Worm (Caenorhabditis elegans) whole organism, L4 larva: ENCODE measurements around the gene str-118.

Experiments
- D1046.2 ChIP-seq: fragments of 200-800 bp; sonication (Bioruptor generic); IDR thresholded peaks from 2 replicates; pipeline ENCODE4 v1.3.6; 2022; ENCODE audit warnings: missing genetic modification characterization, missing compliant biosample characterization
- F37D6.2 ChIP-seq: sonication (generic microtip); optimal IDR thresholded peaks from 2 replicates; lab custom pipeline; 2016; ENCODE audit warnings: mild to moderate bottlenecking, missing genetic modification characterization, missing compliant biosample characterization
- F44E2.7 ChIP-seq: fragments of 200-800 bp; sonication (Bioruptor generic); IDR thresholded peaks from 2 replicates; pipeline ENCODE4 v2.1.2; 2022; ENCODE audit warnings: missing genetic modification characterization, missing compliant biosample characterization
- R02D3.7 ChIP-seq: fragments of 150-350 bp; sonication (generic microtip); optimal IDR thresholded peaks from 3 replicates; lab custom pipeline; 2014; ENCODE audit warnings: missing biosample characterization, missing genetic modification characterization
- aly-2 ChIP-seq: sonication (generic microtip); optimal IDR thresholded peaks from 2 replicates; lab custom pipeline; 2018; ENCODE audit warnings: missing biosample characterization, missing genetic modification characterization
- ama-1 ChIP-seq: fragments of 150-350 bp; optimal IDR thresholded peaks from 2 replicates; lab custom pipeline; 2014; ENCODE audit warnings: inconsistent platforms, mixed read lengths
- ceh-32 ChIP-seq: sonication (generic microtip); optimal IDR thresholded peaks from 2 replicates; lab custom pipeline; 2016; ENCODE audit warnings: mild to moderate bottlenecking, missing genetic modification characterization, missing compliant biosample characterization; ENCODE audit not compliant: poor library complexity
- ceh-44 ChIP-seq: fragments of 200-800 bp; sonication (Bioruptor generic); IDR thresholded peaks from 2 replicates; pipeline ENCODE4 v1.3.6; 2022; ENCODE audit warnings: missing genetic modification reagents, missing genetic modification characterization, missing compliant biosample characterization
- ceh-82 ChIP-seq: sonication (generic microtip); optimal IDR thresholded peaks from 2 replicates; lab custom pipeline; 2017; ENCODE audit warnings: missing biosample characterization, missing genetic modification characterization
- ces-1 ChIP-seq: fragments of 150-350 bp; sonication (generic microtip); optimal IDR thresholded peaks from 4 replicates; lab custom pipeline; 2014; ENCODE audit warnings: missing biosample characterization, missing genetic modification reagents, missing genetic modification characterization
- cey-2 ChIP-seq: sonication (generic microtip); optimal IDR thresholded peaks from 3 replicates; lab custom pipeline; 2017; ENCODE audit warnings: missing genetic modification characterization, mild to moderate bottlenecking, missing compliant biosample characterization, antibody characterized with exemption, borderline replicate concordance; ENCODE audit not compliant: insufficient read depth
- daf-8 ChIP-seq: fragments of 200-800 bp; sonication (Bioruptor generic); IDR thresholded peaks from 2 replicates; pipeline ENCODE4 v1.3.6; 2022; ENCODE audit warnings: missing genetic modification characterization, missing compliant biosample characterization
- duxl-1 ChIP-seq: sonication (generic microtip); optimal IDR thresholded peaks from 2 replicates; lab custom pipeline; 2016; ENCODE audit warnings: mild to moderate bottlenecking, missing genetic modification characterization, moderate library complexity, missing compliant biosample characterization; ENCODE audit not compliant: poor library complexity
- egl-43 ChIP-seq: fragments of 200-800 bp; sonication (Bioruptor generic); IDR thresholded peaks from 2 replicates; pipeline ENCODE4 v1.3.6; 2022; ENCODE audit warnings: missing genetic modification reagents, missing genetic modification characterization, missing compliant biosample characterization
- fos-1 ChIP-seq: fragments of 150-350 bp; optimal IDR thresholded peaks from 2 replicates; lab custom pipeline; 2014; ENCODE audit warnings: missing biosample characterization, missing genetic modification characterization
- hlh-11 ChIP-seq: fragments of 200-800 bp; sonication (Bioruptor generic); optimal IDR thresholded peaks from 2 replicates; lab custom pipeline; 2018; ENCODE audit warnings: mild to moderate bottlenecking, missing genetic modification characterization, missing compliant biosample characterization
- hlh-30 ChIP-seq: sonication (generic microtip); optimal IDR thresholded peaks from 2 replicates; lab custom pipeline; 2017; ENCODE audit warnings: antibody characterized with exemption, mild to moderate bottlenecking, missing genetic modification characterization, missing compliant biosample characterization; ENCODE audit not compliant: insufficient read depth
- hmg-1.1 ChIP-seq: fragments of 200-800 bp; sonication (Bioruptor generic); IDR thresholded peaks from 2 replicates; pipeline ENCODE4 v1.3.6; 2022; ENCODE audit warnings: missing genetic modification reagents, missing genetic modification characterization, missing compliant biosample characterization
- jun-1 ChIP-seq: fragments of 150-350 bp; optimal IDR thresholded peaks from 2 replicates; lab custom pipeline; 2014; ENCODE audit warnings: missing biosample characterization, missing genetic modification reagents, missing genetic modification characterization
- lin-15B ChIP-seq: fragments of 150-350 bp; sonication (generic microtip); optimal IDR thresholded peaks from 3 replicates; lab custom pipeline; 2014; ENCODE audit warnings: missing biosample characterization, missing genetic modification characterization
- lin-39 ChIP-seq: fragments of 150-350 bp; optimal IDR thresholded peaks from 2 replicates; lab custom pipeline; 2014; ENCODE audit warnings: missing biosample characterization, missing genetic modification reagents, missing genetic modification characterization
- lsy-2 ChIP-seq, 2 experiments: fragments of 150-350 bp in 1 of 2; sonication (generic microtip) in 1 of 2; optimal IDR thresholded peaks; 2 replicates each; lab custom pipeline; 2014 to 2017; ENCODE audit warnings: missing biosample characterization in 2 of 2, missing genetic modification characterization in 2 of 2
- madf-9 ChIP-seq: fragments of 200-800 bp; sonication (Bioruptor generic); conservative IDR thresholded peaks from 2 replicates; pipeline ENCODE4 v1.3.6; 2022; ENCODE audit warnings: missing genetic modification reagents, missing genetic modification characterization, missing compliant biosample characterization
- mdl-1 ChIP-seq, 2 experiments: fragments of 150-350 bp in 1 of 2; sonication (generic microtip) in 1 of 2; optimal IDR thresholded peaks; 2 replicates each; lab custom pipeline; 2014 to 2017; ENCODE audit warnings: missing biosample characterization in 2 of 2, missing genetic modification characterization in 2 of 2
- mes-2 ChIP-seq: sonication (generic microtip); optimal IDR thresholded peaks from 2 replicates; lab custom pipeline; 2016; ENCODE audit warnings: missing genotype, mild to moderate bottlenecking, missing genetic modification characterization, missing compliant biosample characterization; ENCODE audit not compliant: poor library complexity, severe bottlenecking
- nhr-11 ChIP-seq: fragments of 150-350 bp; optimal IDR thresholded peaks from 2 replicates; lab custom pipeline; 2014; ENCODE audit warnings: missing biosample characterization, missing genetic modification characterization
- nhr-111 ChIP-seq: fragments of 200-800 bp; sonication (Bioruptor generic); optimal IDR thresholded peaks from 2 replicates; lab custom pipeline; 2018; ENCODE audit warnings: mild to moderate bottlenecking, missing genetic modification characterization, missing compliant biosample characterization
- nhr-237 ChIP-seq: sonication (generic microtip); optimal IDR thresholded peaks from 2 replicates; lab custom pipeline; 2017; ENCODE audit warnings: missing biosample characterization, missing genetic modification characterization
- nhr-76 ChIP-seq: fragments of 150-350 bp; optimal IDR thresholded peaks from 2 replicates; lab custom pipeline; 2014; ENCODE audit warnings: missing biosample characterization, missing genetic modification characterization
- pha-4 ChIP-seq, 2 experiments: fragments of 150-350 bp in 1 of 2; fragments of 200-800 bp in 1 of 2; sonication (Bioruptor generic) in 1 of 2; IDR thresholded peaks in 1 of 2; optimal IDR thresholded peaks in 1 of 2; 2 replicates each; pipeline versions ENCODE4 v1.3.6 to Lab custom; 2014 to 2022; ENCODE audit warnings: missing genetic modification characterization in 2 of 2, missing genetic modification reagents in 2 of 2, missing biosample characterization in 1 of 2, missing compliant biosample characterization in 1 of 2
- php-3 ChIP-seq: fragments of 200-800 bp; sonication (Bioruptor generic); IDR thresholded peaks from 2 replicates; pipeline ENCODE4 v1.3.6; 2022; ENCODE audit warnings: missing genetic modification reagents, missing genetic modification characterization, missing compliant biosample characterization
- pqm-1 ChIP-seq: sonication (generic microtip); optimal IDR thresholded peaks from 2 replicates; lab custom pipeline; 2017; ENCODE audit warnings: missing biosample characterization, missing genetic modification characterization
- sdz-12 ChIP-seq: fragments of 200-800 bp; sonication (Bioruptor generic); optimal IDR thresholded peaks from 2 replicates; lab custom pipeline; 2018; ENCODE audit warnings: mild to moderate bottlenecking, missing genetic modification characterization, missing compliant biosample characterization
- set-16 ChIP-seq: fragments of 200-800 bp; sonication (Bioruptor generic); IDR thresholded peaks from 2 replicates; pipeline ENCODE4 v1.3.6; 2022; ENCODE audit warnings: missing genetic modification reagents, missing genetic modification characterization, missing compliant biosample characterization
- snpc-1.2 ChIP-seq: fragments of 200-800 bp; sonication (Bioruptor generic); IDR thresholded peaks from 2 replicates; pipeline ENCODE4 v1.3.6; 2022; ENCODE audit warnings: missing genetic modification reagents, missing genetic modification characterization, missing compliant biosample characterization
- tag-97 ChIP-seq: fragments of 200-800 bp; sonication (Bioruptor generic); IDR thresholded peaks from 2 replicates; pipeline ENCODE4 v1.3.6; 2022; ENCODE audit warnings: missing genetic modification characterization, missing compliant biosample characterization
- unc-62 ChIP-seq, 3 experiments: fragments of 150-350 bp in 1 of 3; sonication (generic microtip); optimal IDR thresholded peaks in 2 of 3; peaks in 1 of 3; 1 replicate in 1 of 3; 2 replicates in 2 of 3; lab custom pipeline; 2014 to 2017; ENCODE audit warnings: missing biosample characterization in 3 of 3, missing genetic modification characterization in 3 of 3, missing genetic modification reagents in 3 of 3, missing genotype in 1 of 3
- vab-7 ChIP-seq: fragments of 200-800 bp; sonication (Bioruptor generic); IDR thresholded peaks from 2 replicates; pipeline ENCODE4 v1.3.6; 2022; ENCODE audit warnings: missing genetic modification reagents, missing genetic modification characterization, missing compliant biosample characterization
- zfp-3 ChIP-seq: fragments of 200-800 bp; sonication (Bioruptor generic); conservative IDR thresholded peaks from 2 replicates; pipeline ENCODE4 v1.3.6; 2022; ENCODE audit warnings: missing genetic modification reagents, missing genetic modification characterization, missing compliant biosample characterization
- zip-2 ChIP-seq: fragments of 150-350 bp; optimal IDR thresholded peaks from 2 replicates; lab custom pipeline; 2014; ENCODE audit warnings: missing biosample characterization, missing genetic modification characterization

The str-118 gene

ce11 chrV:10064221-10064620 lies 12.3 kb downstream of the str-118 start, which contains the start of gene fipr-13:
fipr-13 (plus strand) TSS chrV:10064521.
- TF ChIP-seq duxl-1 (tag; lab: Kevin White, UChicago), result no peak
- TF ChIP-seq ceh-82 (tag; lab: Kevin White, UChicago), result no peak
- no peak for TF ChIP-seq pha-4 (GFP tag; IDR thresholded peaks at IDR 0.05; lab: Robert Waterston, UW)
- no peak for TF ChIP-seq pha-4 (tag; optimal IDR thresholded peaks at IDR 0.05; lab: Kevin White, UChicago)
- no peak for TF ChIP-seq mes-2 (tag; lab: Kevin White, UChicago)
- TF ChIP-seq nhr-237 (tag; lab: Kevin White, UChicago), result no peak
- TF ChIP-seq lin-39, result no peak
- no peak for TF ChIP-seq zfp-3
- TF ChIP-seq zip-2, result no peak
- no peak for TF ChIP-seq nhr-111 (GFP tag; lab: Kevin White, UChicago)
- TF ChIP-seq hmg-1.1 (GFP tag; lab: Robert Waterston, UW), result no peak

DNA sequence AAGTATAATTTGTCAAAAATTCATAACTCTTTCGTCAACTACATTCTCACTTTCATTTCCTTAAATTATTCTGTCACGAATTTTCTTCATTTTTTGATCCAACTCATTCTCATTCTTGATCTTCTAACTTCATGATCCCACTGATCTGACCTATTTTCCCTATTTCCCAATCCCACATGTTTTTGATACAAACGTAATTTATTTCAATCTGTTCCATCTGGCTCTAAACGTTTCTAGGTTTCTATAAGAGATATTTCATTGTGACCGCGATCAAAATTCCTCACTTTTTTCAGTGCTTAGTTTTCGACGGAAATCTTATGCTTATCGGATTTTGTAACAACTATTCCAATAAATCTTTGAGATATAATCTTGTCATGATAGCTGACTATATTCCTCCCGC lies 13.7 kb downstream of the str-118 start:
- TF ChIP-seq fos-1 (tag; lab: Kevin White, UChicago), result no peak
- TF ChIP-seq R02D3.7 (tag; lab: Kevin White, UChicago), result no peak
- peak in 1 of 2 experiments; percentile 4 for TF ChIP-seq unc-62 (GFP tag; optimal IDR thresholded peaks at IDR 0.05 in 1 of 2; lab: Kevin White, UChicago)
- TF ChIP-seq unc-62 (tag; optimal IDR thresholded peaks at IDR 0.05; lab: Kevin White, UChicago), result no peak

- TF ChIP-seq F37D6.2, result no peak
- TF ChIP-seq fos-1 (tag; lab: Kevin White, UChicago), result no peak
- no peak for TF ChIP-seq hlh-11
- no peak for TF ChIP-seq tag-97 (GFP tag; lab: Robert Waterston, UW)
- TF ChIP-seq nhr-76 (tag; lab: Kevin White, UChicago), result no peak
- TF ChIP-seq daf-8 (GFP tag; lab: Robert Waterston, UW), result no peak
- no peak for TF ChIP-seq ceh-44 (GFP tag; lab: Robert Waterston, UW)
- TF ChIP-seq set-16 (GFP tag; lab: Robert Waterston, UW), result no peak
Observed at ce11 chrV:10066769-10067168, 14.8 kb downstream of the str-118 start, which contains the start of gene npr-39. npr-39 (plus strand) TSS chrV:10067069.

DNA sequence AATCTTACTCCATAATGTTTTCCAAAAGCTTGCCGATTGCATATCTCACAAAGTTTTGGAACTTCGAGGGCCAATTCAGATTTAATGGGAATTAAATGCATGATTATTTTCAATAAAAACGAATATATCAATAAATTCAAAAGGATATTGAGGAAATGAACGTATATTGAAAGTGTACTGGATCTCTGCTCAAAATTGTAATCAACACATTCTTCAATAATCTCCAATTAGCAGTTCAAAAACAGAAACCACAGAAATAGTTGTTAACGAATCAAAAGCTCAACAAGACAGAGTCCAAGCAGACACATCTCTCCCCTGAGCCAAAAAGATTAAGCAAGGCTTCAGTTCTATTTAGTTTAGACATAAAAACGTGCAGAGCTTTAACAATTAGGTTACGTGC lies 18.6 kb downstream of the str-118 start, which contains the start of gene nhr-192:
nhr-192 (minus strand) TSS at position 101 of the 400 bp plus-strand sequence.
- TF ChIP-seq ceh-32 (tag; lab: Kevin White, UChicago) (no peak), ama-1 (lab: Kevin White, UChicago) (no peak), unc-62 (GFP tag; optimal IDR thresholded peaks at IDR 0.05 in 1 of 2; lab: Kevin White, UChicago) (peak in 1 of 2 experiments; percentile 58), unc-62 (tag; optimal IDR thresholded peaks at IDR 0.05; lab: Kevin White, UChicago) (no peak), jun-1 (no peak), madf-9 (no peak), F44E2.7 (GFP tag; lab: Robert Waterston, UW) (no peak)

DNA sequence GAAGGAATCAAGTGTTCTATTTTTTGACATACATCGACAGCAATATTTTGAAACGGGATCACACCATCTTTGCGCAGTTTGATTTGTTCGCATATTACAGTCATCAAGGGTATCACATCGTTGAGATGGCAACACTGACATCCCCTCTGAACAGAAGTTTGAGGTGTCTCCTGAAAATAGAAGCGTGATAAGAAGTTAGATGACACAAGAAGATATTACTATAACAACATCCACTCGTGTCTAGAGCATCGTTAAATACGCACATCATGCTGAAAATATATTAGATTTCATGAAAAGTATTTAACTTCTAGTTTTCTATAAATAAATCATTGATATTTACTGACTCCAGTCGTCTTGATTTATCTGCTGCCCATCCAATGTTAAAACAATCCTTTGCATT lies 20.8 kb downstream of the str-118 start:
- TF ChIP-seq ceh-82 (tag; lab: Kevin White, UChicago) (no peak), unc-62 (GFP tag; optimal IDR thresholded peaks at IDR 0.05 in 1 of 2; lab: Kevin White, UChicago) (peak in 1 of 2 experiments; percentile 91), unc-62 (tag; optimal IDR thresholded peaks at IDR 0.05; lab: Kevin White, UChicago) (no peak)

DNA sequence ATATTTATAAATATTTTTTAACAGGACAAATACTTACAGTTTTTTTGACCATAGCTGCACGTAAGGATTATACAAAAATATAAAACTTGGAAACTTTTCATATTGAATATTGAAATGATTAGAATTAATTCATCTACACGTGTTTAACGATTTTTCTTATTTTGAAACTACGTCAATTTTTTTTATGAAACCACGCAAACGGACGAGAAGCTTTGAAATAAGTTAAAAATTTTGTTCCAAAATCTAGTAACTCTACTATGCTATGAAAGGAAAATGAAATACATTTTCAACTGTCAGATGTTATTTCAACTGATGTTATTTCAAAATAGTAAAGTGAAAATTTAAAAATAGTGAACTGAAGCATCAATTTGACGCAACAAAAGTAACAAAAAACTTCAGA lies 21.8 kb downstream of the str-118 start, which contains the start of gene F57A8.6:
F57A8.6 (minus strand) TSS at position 101 of the 400 bp plus-strand sequence.
- TF ChIP-seq pqm-1, result no peak
- TF ChIP-seq egl-43, result no peak
- no peak for TF ChIP-seq aly-2
- no peak for TF ChIP-seq php-3 (GFP tag; lab: Robert Waterston, UW)
- TF ChIP-seq lin-15B (tag; lab: Kevin White, UChicago), result no peak
- no peak for TF ChIP-seq mdl-1 (tag; optimal IDR thresholded peaks at IDR 0.05; lab: Kevin White, UChicago)
- TF ChIP-seq nhr-11 (tag; lab: Kevin White, UChicago), result no peak
- no peak for TF ChIP-seq lsy-2 (tag; optimal IDR thresholded peaks at IDR 0.05; lab: Kevin White, UChicago)
- no peak for TF ChIP-seq vab-7
- no peak for TF ChIP-seq pha-4 (GFP tag; IDR thresholded peaks at IDR 0.05; lab: Robert Waterston, UW)
- no peak for TF ChIP-seq pha-4 (tag; optimal IDR thresholded peaks at IDR 0.05; lab: Kevin White, UChicago)
- TF ChIP-seq snpc-1.2 (GFP tag; lab: Robert Waterston, UW), result no peak
- TF ChIP-seq zip-2, result no peak
- no peak for TF ChIP-seq sdz-12 (GFP tag; lab: Kevin White, UChicago)
- TF ChIP-seq hlh-30 (tag; lab: Kevin White, UChicago), result no peak
- no peak for TF ChIP-seq cey-2 (tag; lab: Kevin White, UChicago)
- TF ChIP-seq nhr-76 (tag; lab: Kevin White, UChicago), result no peak
- TF ChIP-seq ces-1, result no peak
- TF ChIP-seq D1046.2, result no peak
